Worm (Caenorhabditis elegans): ENCODE measurements around the gene daf-2.
A peak's percentile ranks its signal among the peaks of the same experiment; 100 is the strongest.
"Not testable (repeated sequence)": the region's sequence is repeated elsewhere in the genome, so short reads cannot be mapped to it uniquely, and the experiment has no call there.

Gene daf-2

ce11 chrIII:2962878-2963540 is 77.6 kb downstream of the daf-2 start:
- TF ChIP-seq snpc-4 (GFP tag; optimal IDR thresholded peaks at IDR 0.05): not testable (repeated sequence)
- TF ChIP-seq snpc-4 (tag; optimal IDR thresholded peaks at IDR 0.05) (peak in 3 of 4 experiments; percentile 15 to 83 (median 58)), snpc-1.1 (tag; optimal IDR thresholded peaks at IDR 0.05; ENCODE audit: insufficient read depth) (peak; percentile 64)

- TF ChIP-seq him-1 (tag; optimal IDR thresholded peaks at IDR 0.05): peak; percentile 83
- TF ChIP-seq egl-18 (GFP tag; IDR thresholded peaks at IDR 0.05): no peak
Observed at ce11 chrIII:2961840-2962239, 78.8 kb downstream of the daf-2 start.

- TF ChIP-seq hrde-1 (tag; optimal IDR thresholded peaks at IDR 0.05; ENCODE audit: borderline replicate concordance) (no peak), Y95B8A.8 (GFP tag; IDR thresholded peaks at IDR 0.05) (no peak), ceh-91 (GFP tag; IDR thresholded peaks at IDR 0.05) (no peak), unc-62 (GFP tag; optimal IDR thresholded peaks at IDR 0.05) (no peak), mxl-1 (tag; optimal IDR thresholded peaks at IDR 0.05) (no peak), somi-1 (GFP tag; optimal IDR thresholded peaks at IDR 0.05) (no peak), D2030.7 (GFP tag; IDR thresholded peaks at IDR 0.05) (no peak), aptf-3 (GFP tag; IDR thresholded peaks at IDR 0.05) (no peak), madf-3 (GFP tag; IDR thresholded peaks at IDR 0.05) (no peak), ztf-22 (GFP tag; optimal IDR thresholded peaks at IDR 0.05) (no peak)
Observed at ce11 chrIII:2952437-2952836, 88.2 kb downstream of the daf-2 start.

ce11 chrIII:2948310-2948961 is 92.2 kb downstream of the daf-2 start:
- TF ChIP-seq zim-3 (tag; optimal IDR thresholded peaks at IDR 0.05) (no peak), mcd-1 (GFP tag; IDR thresholded peaks at IDR 0.05) (0 out of 2 replicates have a peak, but pooled peaks have one; percentile 25), B0019.2 (GFP tag; conservative IDR thresholded peaks at IDR 0.05) (no peak), snpc-3.4 (tag; optimal IDR thresholded peaks at IDR 0.05) (no peak), T07F8.4 (tag; optimal IDR thresholded peaks at IDR 0.05) (no peak), C06A6.2 (GFP tag; conservative IDR thresholded peaks at IDR 0.05) (no peak), ceh-27 (GFP tag; optimal IDR thresholded peaks at IDR 0.05) (no peak), atf-7 (tag; optimal IDR thresholded peaks at IDR 0.05) (peak; percentile 95), rcor-1 (GFP tag; IDR thresholded peaks at IDR 0.05) (no peak), akir-1 (GFP tag; optimal IDR thresholded peaks at IDR 0.05) (no peak), dox-1 (GFP tag; IDR thresholded peaks at IDR 0.05) (peak; percentile 61; the same call in 1 of the 2 replicates), F23B12.7 (tag; optimal IDR thresholded peaks at IDR 0.05; ENCODE audit: insufficient read depth) (no peak), K12H6.12 (tag; optimal IDR thresholded peaks at IDR 0.05) (no peak), ztf-28 (GFP tag; IDR thresholded peaks at IDR 0.05) (no peak), nhr-80 (tag; optimal IDR thresholded peaks at IDR 0.05) (peak; percentile 82), ztf-26 (tag; optimal IDR thresholded peaks at IDR 0.05) (no peak), cebp-1 (GFP tag; IDR thresholded peaks at IDR 0.05) (no peak), cebp-1 (tag; optimal IDR thresholded peaks at IDR 0.05) (peak; percentile 84), F55B11.4 (tag; optimal IDR thresholded peaks at IDR 0.05; ENCODE audit: borderline replicate concordance, insufficient read depth) (no peak), T26A5.8 (tag; optimal IDR thresholded peaks at IDR 0.05) (no peak), egl-18 (GFP tag; IDR thresholded peaks at IDR 0.05) (no peak), lin-40 (tag; optimal IDR thresholded peaks at IDR 0.05) (peak; percentile 30), ccch-3 (GFP tag; optimal IDR thresholded peaks at IDR 0.05) (no peak), die-1 (tag; optimal IDR thresholded peaks at IDR 0.05) (no peak), attf-5 (GFP tag; optimal IDR thresholded peaks at IDR 0.05) (peak; percentile 25), madf-10 (tag; optimal IDR thresholded peaks at IDR 0.05) (no peak), B0261.1 (tag; optimal IDR thresholded peaks at IDR 0.05) (no peak), him-1 (tag; optimal IDR thresholded peaks at IDR 0.05) (no peak), tlf-1 (GFP tag; optimal IDR thresholded peaks at IDR 0.05) (peak; percentile 11)
